Fruit fly (Drosophila melanogaster) whole organism, embryonic: ENCODE data around the gene comm.

ENCODE experiments used
- Asciz ChIP-seq: fragments of 200-800 bp; sonication (Bioruptor generic); optimal IDR thresholded peaks from 2 replicates; lab custom pipeline; 2017; ENCODE audit warnings: missing biosample characterization, mild to moderate bottlenecking, missing genetic modification characterization, missing genetic modification reagents
- B-H2 ChIP-seq: fragments of 200-800 bp; sonication (Bioruptor generic); optimal IDR thresholded peaks from 2 replicates; lab custom pipeline; 2018; ENCODE audit warnings: missing biosample characterization, mild to moderate bottlenecking, missing genetic modification characterization
- BEAF-32 ChIP-seq: fragments of 200-800 bp; sonication (Bioruptor generic); optimal IDR thresholded peaks from 3 replicates; lab custom pipeline; 2017; ENCODE audit warnings: missing biosample characterization, missing genetic modification characterization, mild to moderate bottlenecking, moderate library complexity, missing genetic modification reagents
- CG10267 ChIP-seq: fragments of 200-800 bp; sonication (Bioruptor generic); optimal IDR thresholded peaks from 2 replicates; lab custom pipeline; 2018; ENCODE audit warnings: missing biosample characterization, mild to moderate bottlenecking, missing genetic modification characterization, moderate library complexity
- CG11093 ChIP-seq: fragments of 200-800 bp; sonication (Bioruptor generic); IDR thresholded peaks from 3 replicates; pipeline ENCODE4 v1.3.6; 2022; ENCODE audit warnings: missing biosample characterization, missing genetic modification characterization
- CG12299 ChIP-seq: fragments of 200-800 bp; sonication (Bioruptor generic); optimal IDR thresholded peaks from 2 replicates; lab custom pipeline; 2018; ENCODE audit warnings: missing biosample characterization, mild to moderate bottlenecking, missing genetic modification characterization
- CG14667 ChIP-seq: fragments of 200-800 bp; sonication (Bioruptor generic); IDR thresholded peaks from 2 replicates; pipeline ENCODE4 v1.3.6; 2022; ENCODE audit warnings: missing biosample characterization, missing genetic modification characterization
- CG16813 ChIP-seq: fragments of 200-800 bp; sonication (Bioruptor generic); IDR thresholded peaks from 3 replicates; pipeline ENCODE4 v1.3.6; 2022; ENCODE audit warnings: missing biosample characterization, missing genetic modification characterization; ENCODE audit not compliant: partially characterized antibody
- CG17612 ChIP-seq: fragments of 200-800 bp; sonication (Bioruptor generic); IDR thresholded peaks from 2 replicates; pipeline ENCODE4 v1.3.6; 2022; ENCODE audit warnings: missing biosample characterization, missing genetic modification characterization
- CG18764 ChIP-seq: fragments of 200-800 bp; sonication (Bioruptor generic); optimal IDR thresholded peaks from 3 replicates; lab custom pipeline; 2016; ENCODE audit warnings: missing biosample characterization, missing genetic modification characterization
- CG2889 ChIP-seq: fragments of 200-800 bp; sonication (Bioruptor generic); IDR thresholded peaks from 3 replicates; pipeline ENCODE4 v1.3.6; 2022; ENCODE audit warnings: missing biosample characterization, missing genetic modification characterization
- CG34422 ChIP-seq: fragments of 200-800 bp; sonication (Bioruptor generic); IDR thresholded peaks from 3 replicates; pipeline ENCODE4 v1.3.6; 2022; ENCODE audit warnings: missing biosample characterization, missing genetic modification characterization
- CG6175 ChIP-seq: fragments of 200-800 bp; sonication (Bioruptor generic); IDR thresholded peaks from 3 replicates; pipeline ENCODE4 v1.3.6; 2022; ENCODE audit warnings: missing biosample characterization, missing genetic modification characterization
- CG6689 ChIP-seq: fragments of 200-800 bp; sonication (Bioruptor generic); IDR thresholded peaks from 2 replicates; pipeline ENCODE4 v1.3.6; 2022; ENCODE audit warnings: missing biosample characterization, missing genetic modification characterization
- CG6813 ChIP-seq: fragments of 200-800 bp; sonication (Bioruptor generic); optimal IDR thresholded peaks from 2 replicates; lab custom pipeline; 2017; ENCODE audit warnings: missing biosample characterization, missing genetic modification characterization, mild to moderate bottlenecking, moderate library complexity, missing genetic modification reagents
- Chrac-16 ChIP-seq: fragments of 200-800 bp; sonication (Bioruptor generic); optimal IDR thresholded peaks from 3 replicates; lab custom pipeline; 2016; ENCODE audit warnings: missing biosample characterization, missing genetic modification characterization
- CkIIα-i1 ChIP-seq: fragments of 200-800 bp; sonication (Bioruptor generic); IDR thresholded peaks from 2 replicates; pipeline ENCODE4 v1.3.6; 2022; ENCODE audit warnings: missing biosample characterization, missing genetic modification characterization
- Dip3 ChIP-seq: fragments of 200-800 bp; sonication (Bioruptor generic); optimal IDR thresholded peaks from 3 replicates; lab custom pipeline; 2016; ENCODE audit warnings: missing biosample characterization, missing genetic modification characterization
- Dref ChIP-seq: fragments of 200-800 bp; sonication (Bioruptor generic); IDR thresholded peaks from 2 replicates; pipeline ENCODE4 v1.3.6; 2022; ENCODE audit warnings: missing biosample characterization, missing genetic modification characterization
- Drgx ChIP-seq: fragments of 200-800 bp; sonication (Bioruptor generic); IDR thresholded peaks from 2 replicates; pipeline ENCODE4 v1.3.6; 2022; ENCODE audit warnings: missing biosample characterization, missing genetic modification characterization
- Eip74EF ChIP-seq, 2 experiments: fragments of 200-800 bp in 1 of 2; fragments of >200 bp in 1 of 2; sonication (Bioruptor generic) in 1 of 2; optimal IDR thresholded peaks; 2 replicates each; lab custom pipeline; 2017 to 2019; ENCODE audit warnings: missing biosample characterization in 2 of 2, missing genetic modification characterization in 2 of 2, mild to moderate bottlenecking in 1 of 2, moderate library complexity in 1 of 2
- HmgD ChIP-seq: fragments of 200-800 bp; sonication (Bioruptor generic); optimal IDR thresholded peaks from 3 replicates; lab custom pipeline; 2016; ENCODE audit warnings: missing biosample characterization, missing genetic modification characterization
- Hr78 ChIP-seq, 2 experiments: fragments of 200-800 bp in 1 of 2; fragments of >200 bp in 1 of 2; sonication (Bioruptor generic) in 1 of 2; optimal IDR thresholded peaks; 2 replicates each; lab custom pipeline; 2017 to 2019; ENCODE audit warnings: missing biosample characterization in 2 of 2, missing genetic modification characterization in 2 of 2, mild to moderate bottlenecking in 1 of 2, moderate library complexity in 1 of 2
- Kr ChIP-seq: fragments of 200-800 bp; sonication (Bioruptor generic); optimal IDR thresholded peaks from 2 replicates; lab custom pipeline; 2017; ENCODE audit warnings: missing biosample characterization, mild to moderate bottlenecking, missing genetic modification characterization
- Nf-YB ChIP-seq: fragments of 200-800 bp; sonication (Bioruptor generic); optimal IDR thresholded peaks from 3 replicates; lab custom pipeline; 2019; ENCODE audit warnings: missing biosample characterization, mild to moderate bottlenecking, missing genetic modification characterization, moderate library complexity
- Oaz ChIP-seq: fragments of 200-800 bp; sonication (Bioruptor generic); IDR thresholded peaks from 2 replicates; pipeline ENCODE4 v1.3.6; 2022; ENCODE audit warnings: missing biosample characterization, missing genetic modification characterization
- Opbp ChIP-seq: fragments of 200-800 bp; sonication (Bioruptor generic); IDR thresholded peaks from 3 replicates; pipeline ENCODE4 v1.3.6; 2022; ENCODE audit warnings: missing biosample characterization, missing genetic modification characterization; ENCODE audit not compliant: partially characterized antibody
- Optix ChIP-seq: fragments of 200-800 bp; sonication (Bioruptor generic); IDR thresholded peaks from 3 replicates; pipeline ENCODE4 v1.3.6; 2022; ENCODE audit warnings: missing biosample characterization, missing genetic modification characterization
- Xrp1 ChIP-seq: fragments of 200-800 bp; sonication (Bioruptor generic); IDR thresholded peaks from 2 replicates; pipeline ENCODE4 v1.3.6; 2022; ENCODE audit warnings: missing biosample characterization, missing genetic modification characterization
- amos ChIP-seq: fragments of 200-800 bp; sonication (Bioruptor generic); IDR thresholded peaks from 2 replicates; pipeline ENCODE4 v1.3.6; 2022; ENCODE audit warnings: missing biosample characterization, missing genetic modification characterization; ENCODE audit not compliant: partially characterized antibody
- br ChIP-seq: fragments of >200 bp; optimal IDR thresholded peaks from 2 replicates; lab custom pipeline; 2017
- crc ChIP-seq: fragments of 200-800 bp; sonication (Bioruptor generic); optimal IDR thresholded peaks from 2 replicates; lab custom pipeline; 2016; ENCODE audit warnings: missing biosample characterization, missing genetic modification characterization
- dati ChIP-seq: fragments of 200-800 bp; sonication (Bioruptor generic); IDR thresholded peaks from 2 replicates; pipeline ENCODE4 v1.3.6; 2022; ENCODE audit warnings: missing biosample characterization, missing genetic modification characterization
- eyg ChIP-seq: fragments of 200-800 bp; sonication (Bioruptor generic); optimal IDR thresholded peaks from 3 replicates; lab custom pipeline; 2016; ENCODE audit warnings: missing biosample characterization, missing genetic modification characterization
- hth ChIP-seq: fragments of >200 bp; optimal IDR thresholded peaks from 2 replicates; lab custom pipeline; 2017; ENCODE audit warnings: inconsistent platforms
- insv ChIP-seq, 2 experiments: fragments of 200-800 bp; sonication (Bioruptor generic); optimal IDR thresholded peaks; 3 replicates each; lab custom pipeline; 2016 to 2018; ENCODE audit warnings: missing biosample characterization in 2 of 2, missing genetic modification characterization in 2 of 2
- jing ChIP-seq: fragments of 200-800 bp; sonication (Bioruptor generic); optimal IDR thresholded peaks from 2 replicates; lab custom pipeline; 2018; ENCODE audit warnings: missing biosample characterization, mild to moderate bottlenecking, missing genetic modification characterization
- ken ChIP-seq: fragments of 200-800 bp; sonication (Bioruptor generic); IDR thresholded peaks from 3 replicates; pipeline ENCODE4 v1.3.6; 2022; ENCODE audit warnings: missing biosample characterization, missing genetic modification characterization
- lov ChIP-seq, 2 experiments: fragments of 200-800 bp in 1 of 2; fragments of >200 bp in 1 of 2; sonication (Bioruptor generic) in 1 of 2; IDR thresholded peaks in 1 of 2; optimal IDR thresholded peaks in 1 of 2; 2 replicates in 1 of 2; 3 replicates in 1 of 2; pipeline versions ENCODE4 v1.3.6 to Lab custom; 2017 to 2022; ENCODE audit warnings: missing biosample characterization in 1 of 2, missing genetic modification characterization in 1 of 2
- nmo ChIP-seq: fragments of 200-800 bp; sonication (Bioruptor generic); optimal IDR thresholded peaks from 2 replicates; lab custom pipeline; 2018; ENCODE audit warnings: missing biosample characterization, mild to moderate bottlenecking, missing genetic modification characterization, moderate library complexity
- oc ChIP-seq: fragments of 200-800 bp; sonication (Bioruptor generic); optimal IDR thresholded peaks from 2 replicates; lab custom pipeline; 2018; ENCODE audit warnings: missing biosample characterization, mild to moderate bottlenecking, missing genetic modification characterization, moderate library complexity
- pho ChIP-seq: fragments of 200-800 bp; sonication (Bioruptor generic); optimal IDR thresholded peaks from 2 replicates; lab custom pipeline; 2016; ENCODE audit warnings: missing biosample characterization, missing genetic modification characterization
- prd ChIP-seq, 3 experiments: fragments of >200 bp in 2 of 3; fragments of 200-800 bp in 1 of 3; sonication (Bioruptor generic) in 1 of 3; optimal IDR thresholded peaks in 2 of 3; IDR thresholded peaks in 1 of 3; 2 replicates in 2 of 3; 3 replicates in 1 of 3; pipeline versions ENCODE4 v1.3.6 to Lab custom; 2017 to 2022; ENCODE audit warnings: missing biosample characterization in 1 of 3, missing genetic modification characterization in 1 of 3
- pzg ChIP-seq: fragments of 200-800 bp; sonication (Bioruptor generic); optimal IDR thresholded peaks from 3 replicates; lab custom pipeline; 2018; ENCODE audit warnings: missing biosample characterization, mild to moderate bottlenecking, missing genetic modification characterization, moderate library complexity
- sc ChIP-seq, 3 experiments: fragments of >200 bp in 2 of 3; fragments of 200-800 bp in 1 of 3; sonication (Bioruptor generic) in 1 of 3; optimal IDR thresholded peaks; 2 replicates in 2 of 3; 3 replicates in 1 of 3; lab custom pipeline; 2017; ENCODE audit warnings: mild to moderate bottlenecking in 1 of 3, missing biosample characterization in 1 of 3, missing genetic modification characterization in 1 of 3, missing genetic modification reagents in 1 of 3
- sima ChIP-seq: fragments of 200-800 bp; sonication (Bioruptor generic); optimal IDR thresholded peaks from 2 replicates; lab custom pipeline; 2016; ENCODE audit warnings: missing biosample characterization, missing genetic modification characterization
- tap ChIP-seq: fragments of 200-800 bp; optimal IDR thresholded peaks from 3 replicates; lab custom pipeline; 2019; ENCODE audit warnings: missing biosample characterization, mild to moderate bottlenecking, missing genetic modification characterization, moderate library complexity
- z ChIP-seq: fragments of 200-800 bp; sonication (Bioruptor generic); IDR thresholded peaks from 3 replicates; pipeline ENCODE4 v1.3.6; 2022; ENCODE audit warnings: missing biosample characterization, missing genetic modification characterization
- zf30C ChIP-seq: fragments of 200-800 bp; sonication (Bioruptor generic); optimal IDR thresholded peaks from 3 replicates; lab custom pipeline; 2018; ENCODE audit warnings: missing biosample characterization, mild to moderate bottlenecking, missing genetic modification characterization

The comm gene

dm6 chr3L:15713932-15714492, 14.2 kb downstream of the comm start (continued):
- TF ChIP-seq Kr (GFP tag; lab: Kevin White, UChicago) = no peak
- peak; percentile 73 for TF ChIP-seq eyg (GFP tag; lab: Kevin White, UChicago)
- no peak for TF ChIP-seq Dref
- no peak for TF ChIP-seq crc
- TF ChIP-seq Opbp (GFP tag; lab: Robert Waterston, UW) = no peak
- TF ChIP-seq insv (GFP tag; optimal IDR thresholded peaks at IDR 0.05; lab: Kevin White, UChicago) = peak in 1 of 2 experiments; percentile 13
- no peak for TF ChIP-seq amos (GFP tag; lab: Robert Waterston, UW)
- peak; percentile 14 for TF ChIP-seq Nf-YB (GFP tag; lab: Kevin White, UChicago)
- peak; percentile 78 for TF ChIP-seq Xrp1
- peak; percentile 84 for TF ChIP-seq CG6813
- TF ChIP-seq BEAF-32 (GFP tag; lab: Kevin White, UChicago) = no peak
- no peak for TF ChIP-seq jing (GFP tag; lab: Kevin White, UChicago)
- TF ChIP-seq CG6175 (GFP tag; lab: Robert Waterston, UW) = no peak
- TF ChIP-seq HmgD = no peak
- TF ChIP-seq CG10267 (tag; lab: Kevin White, UChicago) = no peak
- no peak for TF ChIP-seq CG12299 (tag; lab: Kevin White, UChicago)
- TF ChIP-seq CkIIα-i1 (GFP tag; lab: Robert Waterston, UW) = no peak
- TF ChIP-seq CG11093 (GFP tag; lab: Robert Waterston, UW) = no peak
- no peak for TF ChIP-seq CG2889 (GFP tag; lab: Robert Waterston, UW)
- TF ChIP-seq pho (GFP tag; lab: Kevin White, UChicago) = peak; percentile 53
- TF ChIP-seq Asciz = peak; percentile 70
- no peak for TF ChIP-seq pzg (GFP tag; lab: Kevin White, UChicago)
- peak in 1 of 2 experiments; percentile 57 for TF ChIP-seq Hr78 (GFP tag; optimal IDR thresholded peaks at IDR 0.05; lab: Kevin White, UChicago)
- TF ChIP-seq tap (tag; lab: Kevin White, UChicago) = no peak
- peak; percentile 12 for TF ChIP-seq B-H2 (GFP tag; lab: Kevin White, UChicago)
- TF ChIP-seq dati (GFP tag; lab: Robert Waterston, UW) = no peak
- TF ChIP-seq Chrac-16 (GFP tag; lab: Kevin White, UChicago) = no peak
- TF ChIP-seq CG18764 (GFP tag; lab: Kevin White, UChicago) = peak; percentile 53
- TF ChIP-seq sima (GFP tag; lab: Kevin White, UChicago) = peak; percentile 40
- no peak for TF ChIP-seq z (GFP tag; lab: Robert Waterston, UW)
- TF ChIP-seq sc (optimal IDR thresholded peaks at IDR 0.05; lab: Kevin White, UChicago) = no peak
- peak; percentile 63 for TF ChIP-seq sc (GFP tag; optimal IDR thresholded peaks at IDR 0.05; lab: Kevin White, UChicago)
- no peak for TF ChIP-seq Eip74EF (GFP tag; optimal IDR thresholded peaks at IDR 0.05; lab: Kevin White, UChicago)
- no peak for TF ChIP-seq lov (optimal IDR thresholded peaks at IDR 0.05; lab: Kevin White, UChicago)
- peak; percentile 77; the same call in 2 of the 3 replicates for TF ChIP-seq lov (GFP tag; IDR thresholded peaks at IDR 0.05; lab: Robert Waterston, UW)
- TF ChIP-seq CG17612 (GFP tag; lab: Robert Waterston, UW) = 0 out of 2 replicates have a peak, but pooled peaks have one; percentile 50
- TF ChIP-seq Oaz = no peak
- no peak for TF ChIP-seq nmo (GFP tag; lab: Kevin White, UChicago)
- TF ChIP-seq CG6689 (GFP tag; lab: Robert Waterston, UW) = no peak
- no peak for TF ChIP-seq br (lab: Kevin White, UChicago)
- TF ChIP-seq CG16813 = no peak
- peak; percentile 51; the same call in 1 of the 3 replicates for TF ChIP-seq Optix (GFP tag; lab: Robert Waterston, UW)
- no peak for TF ChIP-seq CG14667
- no peak for TF ChIP-seq hth (lab: Kevin White, UChicago)
- no peak for TF ChIP-seq zf30C (GFP tag; lab: Kevin White, UChicago)
- TF ChIP-seq ken (GFP tag; lab: Robert Waterston, UW) = 0 out of 3 replicates have a peak, but pooled peaks have one; percentile 36
- TF ChIP-seq prd (optimal IDR thresholded peaks at IDR 0.05; lab: Kevin White, UChicago) = no peak
- TF ChIP-seq prd (GFP tag; IDR thresholded peaks at IDR 0.05; lab: Robert Waterston, UW) = peak; percentile 61; the same call in 2 of the 3 replicates
- peak; percentile 50 for TF ChIP-seq oc (tag; lab: Kevin White, UChicago)
- TF ChIP-seq Dip3 = no peak
- TF ChIP-seq Drgx (GFP tag; lab: Robert Waterston, UW) = no peak
- no peak for TF ChIP-seq CG34422 (GFP tag; lab: Robert Waterston, UW)
